Worm (Caenorhabditis elegans) whole organism, L1 larva: ENCODE measurements around the gene sut-1.

ENCODE experiments used
- C16A3.4 ChIP-seq: fragments of 150-350 bp; optimal IDR thresholded peaks from 2 replicates; lab custom pipeline; 2014; ENCODE audit warnings: missing biosample characterization, missing genetic modification characterization
- F16B12.6 ChIP-seq: fragments of 150-350 bp; optimal IDR thresholded peaks from 2 replicates; lab custom pipeline; 2014; ENCODE audit warnings: missing biosample characterization, missing genetic modification characterization
- alr-1 ChIP-seq: fragments of 200-800 bp; sonication (Bioruptor generic); optimal IDR thresholded peaks from 2 replicates; lab custom pipeline; 2018; ENCODE audit warnings: borderline replicate concordance, mild to moderate bottlenecking, missing genetic modification characterization, missing compliant biosample characterization
- aly-2 ChIP-seq: fragments of 150-350 bp; optimal IDR thresholded peaks from 2 replicates; lab custom pipeline; 2014; ENCODE audit warnings: missing biosample characterization, missing genetic modification characterization
- ceh-63 ChIP-seq: fragments of 200-800 bp; sonication (Bioruptor generic); optimal IDR thresholded peaks from 2 replicates; lab custom pipeline; 2018; ENCODE audit warnings: mild to moderate bottlenecking, missing genetic modification characterization, missing compliant biosample characterization
- ceh-8 ChIP-seq: fragments of 200-800 bp; sonication (Bioruptor generic); optimal IDR thresholded peaks from 2 replicates; lab custom pipeline; 2018; ENCODE audit warnings: mild to moderate bottlenecking, missing genetic modification characterization, moderate library complexity, missing compliant biosample characterization
- ceh-82 ChIP-seq, 3 experiments: fragments of 150-350 bp in 1 of 3; sonication (generic microtip) in 2 of 3; optimal IDR thresholded peaks; 2 replicates each; lab custom pipeline; 2014 to 2017; ENCODE audit warnings: missing biosample characterization in 3 of 3, missing genetic modification characterization in 3 of 3
- ceh-88 ChIP-seq: fragments of 200-800 bp; sonication (Bioruptor generic); IDR thresholded peaks from 2 replicates; pipeline ENCODE4 v1.3.6; 2022; ENCODE audit warnings: missing genetic modification characterization, missing compliant biosample characterization
- ces-1 ChIP-seq: fragments of 150-350 bp; optimal IDR thresholded peaks from 2 replicates; lab custom pipeline; 2014; ENCODE audit warnings: missing biosample characterization, missing genetic modification reagents, missing genetic modification characterization
- efl-1 ChIP-seq, 4 experiments: fragments of 150-350 bp; optimal IDR thresholded peaks in 3 of 4; peaks in 1 of 4; 1 replicate in 1 of 4; 2 replicates in 3 of 4; lab custom pipeline; 2014; ENCODE audit warnings: missing biosample characterization in 2 of 4, missing genetic modification characterization in 2 of 4, missing genetic modification reagents in 2 of 4
- egl-27 ChIP-seq, 2 experiments: fragments of 150-350 bp in 1 of 2; sonication (generic microtip); optimal IDR thresholded peaks; 3 replicates each; lab custom pipeline; 2017 to 2018; ENCODE audit warnings: missing biosample characterization in 2 of 2, missing genetic modification characterization in 2 of 2, missing genetic modification reagents in 2 of 2
- elt-2 ChIP-seq: sonication (generic microtip); optimal IDR thresholded peaks from 2 replicates; lab custom pipeline; 2016; ENCODE audit warnings: missing genetic modification characterization, mild to moderate bottlenecking, inconsistent platforms, missing compliant biosample characterization, missing genetic modification reagents
- elt-3 ChIP-seq, 6 experiments: fragments of 150-350 bp in 1 of 6; sonication (generic microtip); optimal IDR thresholded peaks; 2 replicates each; lab custom pipeline; 2017 to 2018; ENCODE audit warnings: missing biosample characterization in 6 of 6, missing genetic modification characterization in 6 of 6, inconsistent platforms in 1 of 6
- fkh-10 ChIP-seq: sonication (generic microtip); optimal IDR thresholded peaks from 2 replicates; lab custom pipeline; 2017; ENCODE audit warnings: missing biosample characterization, missing genetic modification reagents, missing genetic modification characterization
- hlh-4 ChIP-seq: sonication (generic microtip); optimal IDR thresholded peaks from 2 replicates; lab custom pipeline; 2016; ENCODE audit warnings: mild to moderate bottlenecking, missing genetic modification characterization, missing compliant biosample characterization
- hpl-2 ChIP-seq: fragments of 150-350 bp; optimal IDR thresholded peaks from 2 replicates; lab custom pipeline; 2014; ENCODE audit warnings: missing biosample characterization, missing genetic modification reagents, missing genetic modification characterization
- isw-1 ChIP-seq: fragments of 200-800 bp; sonication (Bioruptor generic); IDR thresholded peaks from 2 replicates; pipeline ENCODE4 v1.3.6; 2022; ENCODE audit warnings: missing genetic modification characterization, missing compliant biosample characterization
- jun-1 ChIP-seq: fragments of 150-350 bp; optimal IDR thresholded peaks from 2 replicates; lab custom pipeline; 2014; ENCODE audit warnings: missing biosample characterization, missing genetic modification reagents, missing genetic modification characterization
- lin-13 ChIP-seq: fragments of 150-350 bp; optimal IDR thresholded peaks from 2 replicates; lab custom pipeline; 2014; ENCODE audit warnings: missing biosample characterization, missing genetic modification reagents, missing genetic modification characterization
- lin-35 ChIP-seq, 2 experiments: fragments of 150-350 bp; optimal IDR thresholded peaks; 2 replicates each; lab custom pipeline; 2014; ENCODE audit warnings: missing biosample characterization in 2 of 2, missing genetic modification characterization in 2 of 2, missing genetic modification reagents in 2 of 2
- lin-39 ChIP-seq: fragments of 150-350 bp; optimal IDR thresholded peaks from 2 replicates; lab custom pipeline; 2014; ENCODE audit warnings: missing biosample characterization, missing genetic modification reagents, missing genetic modification characterization
- lsy-2 ChIP-seq, 2 experiments: fragments of 150-350 bp; optimal IDR thresholded peaks; 2 replicates each; lab custom pipeline; 2014; ENCODE audit warnings: missing biosample characterization in 2 of 2, missing genetic modification characterization in 2 of 2
- mdl-1 ChIP-seq, 2 experiments: fragments of 150-350 bp; optimal IDR thresholded peaks; 2 replicates each; lab custom pipeline; 2014 to 2017; ENCODE audit warnings: missing biosample characterization in 2 of 2, missing genetic modification characterization in 2 of 2, inconsistent platforms in 1 of 2
- nhr-11 ChIP-seq: fragments of 150-350 bp; optimal IDR thresholded peaks from 2 replicates; lab custom pipeline; 2014; ENCODE audit warnings: missing biosample characterization, missing genetic modification characterization
- nhr-19 ChIP-seq: fragments of 200-800 bp; sonication (Bioruptor generic); conservative IDR thresholded peaks from 2 replicates; pipeline ENCODE4 v1.3.6; 2022; ENCODE audit warnings: missing genetic modification characterization, missing compliant biosample characterization
- nhr-47 ChIP-seq: sonication (generic microtip); optimal IDR thresholded peaks from 2 replicates; lab custom pipeline; 2016; ENCODE audit warnings: mild to moderate bottlenecking, missing genetic modification characterization, moderate library complexity, missing compliant biosample characterization
- nhr-76 ChIP-seq: sonication (generic microtip); optimal IDR thresholded peaks from 2 replicates; lab custom pipeline; 2017; ENCODE audit warnings: missing biosample characterization, missing genetic modification characterization
- nhr-85 ChIP-seq: sonication (generic microtip); peaks from one replicate; lab custom pipeline; 2016; ENCODE audit warnings: missing genetic modification characterization, inconsistent platforms, missing compliant biosample characterization
- nhr-90 ChIP-seq: sonication (generic microtip); optimal IDR thresholded peaks from 2 replicates; lab custom pipeline; 2016; ENCODE audit warnings: mild to moderate bottlenecking, missing genetic modification characterization, missing compliant biosample characterization; ENCODE audit not compliant: poor library complexity
- pag-3 ChIP-seq: sonication (generic microtip); optimal IDR thresholded peaks from 2 replicates; lab custom pipeline; 2017; ENCODE audit warnings: missing genetic modification characterization, mild to moderate bottlenecking, missing compliant biosample characterization, antibody characterized with exemption, borderline replicate concordance; ENCODE audit not compliant: insufficient read depth
- pqm-1 ChIP-seq: sonication (generic microtip); optimal IDR thresholded peaks from 3 replicates; lab custom pipeline; 2017; ENCODE audit warnings: missing biosample characterization, missing genetic modification characterization
- snpc-4 ChIP-seq: fragments of 150-350 bp; optimal IDR thresholded peaks from 2 replicates; lab custom pipeline; 2014; ENCODE audit warnings: missing biosample characterization, missing genetic modification characterization
- sox-4 ChIP-seq: sonication (generic microtip); optimal IDR thresholded peaks from 2 replicates; lab custom pipeline; 2016; ENCODE audit warnings: missing genetic modification characterization, missing compliant biosample characterization
- sup-37 ChIP-seq: fragments of 200-800 bp; sonication (Bioruptor generic); optimal IDR thresholded peaks from 2 replicates; lab custom pipeline; 2018; ENCODE audit warnings: mild to moderate bottlenecking, missing genetic modification characterization, missing compliant biosample characterization
- tlp-1 ChIP-seq: fragments of 150-350 bp; optimal IDR thresholded peaks from 2 replicates; lab custom pipeline; 2014; ENCODE audit warnings: missing biosample characterization, missing genetic modification characterization
- unc-130 ChIP-seq: fragments of 150-350 bp; optimal IDR thresholded peaks from 2 replicates; lab custom pipeline; 2017; ENCODE audit warnings: missing biosample characterization, missing genetic modification characterization, inconsistent platforms
- unc-62 ChIP-seq: fragments of 150-350 bp; optimal IDR thresholded peaks from 2 replicates; lab custom pipeline; 2014; ENCODE audit warnings: missing biosample characterization, missing genetic modification reagents, missing genetic modification characterization
- xbp-1 ChIP-seq: sonication (generic microtip); optimal IDR thresholded peaks from 2 replicates; lab custom pipeline; 2016; ENCODE audit warnings: missing genetic modification characterization, missing compliant biosample characterization
- zag-1 ChIP-seq: fragments of 150-350 bp; optimal IDR thresholded peaks from 2 replicates; lab custom pipeline; 2014; ENCODE audit warnings: missing biosample characterization, missing genetic modification characterization
- zip-4 ChIP-seq: fragments of 200-800 bp; sonication (Bioruptor generic); optimal IDR thresholded peaks from 2 replicates; lab custom pipeline; 2018; ENCODE audit warnings: mild to moderate bottlenecking, missing genetic modification characterization, moderate library complexity, missing compliant biosample characterization

The sut-1 gene

DNA sequence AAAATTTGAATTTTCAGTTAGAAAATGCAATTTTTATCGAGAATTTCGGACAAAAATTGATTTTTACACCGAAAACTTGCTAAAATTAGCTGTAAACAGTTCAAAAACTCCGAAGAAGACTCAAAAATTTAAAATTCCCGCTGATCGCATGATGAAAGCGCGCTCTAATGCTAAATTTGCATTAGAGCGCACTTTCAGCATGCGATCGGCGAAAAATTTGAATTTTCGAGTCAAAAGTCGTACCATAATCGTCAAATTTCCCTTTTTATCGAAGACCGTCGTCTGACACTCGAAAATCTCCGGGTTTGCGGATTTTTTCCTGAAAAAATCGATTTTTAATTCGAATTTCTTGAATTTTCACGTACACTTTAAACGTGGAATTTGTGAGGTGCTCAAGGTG is 10.2 kb upstream of the sut-1 start:
- TF ChIP-seq efl-1 (optimal IDR thresholded peaks at IDR 0.05; lab: Kevin White, UChicago) (no peak), efl-1 (GFP tag; optimal IDR thresholded peaks at IDR 0.05 in 1 of 2; lab: Kevin White, UChicago) (peak in 1 of 2 experiments; percentile 49), pag-3 (tag; lab: Kevin White, UChicago) (no peak)

DNA sequence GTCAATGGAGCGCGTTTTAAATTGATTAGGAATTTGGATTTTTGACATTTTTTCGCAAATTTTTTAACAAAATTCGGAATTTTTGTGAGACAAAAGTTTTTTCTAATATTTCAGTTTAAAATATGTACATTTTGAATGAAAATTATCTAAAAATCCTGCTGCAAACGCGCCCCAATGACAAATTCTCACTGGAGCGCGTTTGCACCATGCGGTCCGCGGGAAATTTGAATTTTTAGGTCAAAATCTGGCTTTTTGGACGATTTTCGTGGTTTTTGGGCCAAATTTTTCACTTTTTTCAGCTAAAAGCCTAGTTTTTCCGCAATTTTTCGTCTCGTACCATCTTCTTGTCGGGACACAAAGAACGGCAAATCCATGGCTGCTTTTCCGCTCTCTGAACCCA is 9.7 kb upstream of the sut-1 start:
- TF ChIP-seq nhr-76 (no peak), hlh-4 (no peak), ceh-82 (tag; optimal IDR thresholded peaks at IDR 0.05; lab: Kevin White, UChicago) (no peak), lin-35 (GFP tag; optimal IDR thresholded peaks at IDR 0.05; lab: Kevin White, UChicago) (no peak), nhr-90 (tag; lab: Kevin White, UChicago) (no peak)

DNA sequence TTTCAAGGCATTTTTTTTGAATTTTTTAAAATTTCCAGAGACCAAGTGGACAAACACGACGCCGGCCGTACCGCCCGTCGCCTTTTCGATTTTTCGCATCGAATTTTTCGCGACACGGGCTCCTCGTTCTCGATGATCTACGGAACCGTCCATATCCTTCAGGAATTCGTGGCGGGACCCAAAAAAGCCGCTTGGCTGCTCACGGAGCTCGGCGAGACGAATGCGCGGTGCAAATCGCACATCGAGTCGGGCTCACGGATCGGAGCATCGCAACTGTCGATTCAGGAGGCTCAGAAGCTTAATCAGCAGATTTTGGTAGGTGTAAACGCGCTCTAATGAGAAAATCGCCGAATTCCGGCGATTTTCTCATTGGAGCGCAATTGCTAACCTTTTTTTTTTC is 8.8 kb upstream of the sut-1 start:
- TF ChIP-seq jun-1 (tag; lab: Kevin White, UChicago) (no peak), aly-2 (tag; lab: Kevin White, UChicago) (no peak), fkh-10 (GFP tag; lab: Kevin White, UChicago) (no peak), ceh-8 (GFP tag; lab: Kevin White, UChicago) (no peak), snpc-4 (tag; lab: Kevin White, UChicago) (no peak), nhr-11 (tag; lab: Kevin White, UChicago) (no peak), egl-27 (tag; optimal IDR thresholded peaks at IDR 0.05; lab: Kevin White, UChicago) (no peak), lin-13 (GFP tag; lab: Kevin White, UChicago) (no peak), zip-4 (GFP tag; lab: Kevin White, UChicago) (no peak), lsy-2 (tag; optimal IDR thresholded peaks at IDR 0.05; lab: Kevin White, UChicago) (no peak), lin-39 (no peak)
- TF ChIP-seq, all 84 proteins: peak for 0

DNA sequence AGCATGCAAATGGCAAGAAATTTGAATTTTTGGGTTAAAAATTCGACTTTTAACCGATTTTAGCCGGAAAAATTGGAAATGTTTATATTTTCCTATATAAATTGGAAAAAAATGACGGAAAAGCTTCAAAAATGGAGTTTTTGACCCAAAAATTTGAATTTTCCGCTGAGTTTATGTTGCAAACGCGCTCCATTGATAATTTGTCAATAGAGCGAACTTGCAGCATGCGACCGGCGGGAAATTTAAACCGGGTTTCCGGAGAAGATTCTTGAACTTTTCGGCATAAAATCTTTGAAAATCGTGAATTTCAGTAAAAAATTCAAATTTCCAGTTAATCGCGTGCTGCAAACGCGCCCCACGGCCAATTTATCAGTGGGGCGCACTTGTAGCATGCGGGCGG is 8.3 kb upstream of the sut-1 start:
- TF ChIP-seq snpc-4 (tag; lab: Kevin White, UChicago) (no peak), lin-13 (GFP tag; lab: Kevin White, UChicago) (no peak), zag-1 (tag; lab: Kevin White, UChicago) (no peak), isw-1 (GFP tag; lab: Robert Waterston, UW) (no peak), lsy-2 (tag; optimal IDR thresholded peaks at IDR 0.05; lab: Kevin White, UChicago) (no peak), nhr-19 (GFP tag; lab: Robert Waterston, UW) (no peak), nhr-85 (no peak), mdl-1 (tag; optimal IDR thresholded peaks at IDR 0.05; lab: Kevin White, UChicago) (no peak)

DNA sequence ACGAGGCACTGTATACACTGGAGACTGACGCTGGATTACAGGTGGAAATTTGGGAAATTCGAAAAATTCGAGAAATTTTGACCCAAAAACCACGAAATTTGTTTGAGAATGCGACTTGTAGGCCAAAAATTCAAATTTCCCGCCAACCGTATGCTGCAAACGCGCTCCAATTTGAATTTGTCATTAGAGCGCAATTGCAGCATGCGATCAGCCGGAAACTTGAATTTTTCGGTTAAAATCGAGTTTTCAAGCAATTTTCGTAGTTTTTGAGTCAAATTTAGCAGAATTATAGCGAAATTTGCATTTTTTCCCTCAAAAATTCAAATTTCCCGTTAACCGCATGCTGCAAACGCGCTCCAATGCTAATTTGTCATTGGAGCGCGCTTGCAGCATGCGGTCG is 7.2 kb upstream of the sut-1 start:
- TF ChIP-seq nhr-85 (peak; percentile 9), mdl-1 (tag; optimal IDR thresholded peaks at IDR 0.05; lab: Kevin White, UChicago) (no peak)
- TF ChIP-seq, all 84 proteins: peak for 1

DNA sequence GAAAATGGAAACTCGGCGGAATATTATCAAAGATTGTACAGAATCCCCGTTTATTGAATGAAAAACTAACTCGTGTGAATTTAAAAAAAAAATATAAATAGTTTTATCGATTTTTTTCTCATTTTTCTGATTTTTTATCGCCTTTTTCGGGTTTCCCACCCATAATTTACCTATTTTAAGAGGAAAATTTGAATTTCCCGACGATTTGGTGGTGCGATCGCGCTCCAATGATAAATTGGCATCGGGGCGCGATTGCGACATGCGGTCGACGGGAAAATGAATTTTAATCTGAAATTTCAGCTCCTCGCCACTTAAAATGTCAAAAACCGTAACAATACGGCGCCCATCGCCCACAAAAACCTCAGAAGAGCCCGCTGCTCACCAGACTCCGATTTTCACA is 4.6 kb upstream of the sut-1 start, which contains the start of gene taf-6.1:
Gene taf-6.1, plus strand, starts transcription at position 301 of the 400 bp plus-strand sequence.
- TF ChIP-seq lsy-2 (tag; optimal IDR thresholded peaks at IDR 0.05; lab: Kevin White, UChicago) (no peak), ceh-88 (GFP tag; lab: Robert Waterston, UW) (no peak), sox-4 (tag; lab: Kevin White, UChicago) (no peak)

DNA sequence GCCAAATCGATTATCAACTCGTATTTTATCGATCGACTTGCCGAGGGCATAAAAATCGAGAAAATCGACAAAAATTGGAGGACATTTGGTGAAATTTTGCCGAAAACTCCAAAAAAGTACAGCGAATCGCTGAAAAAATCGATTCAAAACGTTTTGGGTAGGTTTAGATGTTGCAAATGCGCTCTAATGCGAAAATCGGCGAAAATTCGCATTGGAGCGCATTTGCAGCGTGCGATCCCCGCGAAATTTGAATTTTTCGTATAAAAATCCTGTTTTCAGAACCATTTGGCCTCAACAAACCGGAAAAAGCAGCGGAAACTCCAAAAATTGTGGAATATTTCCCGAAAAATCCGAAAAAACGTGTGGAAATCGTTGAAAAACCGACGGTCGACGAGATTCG is 3.4 kb upstream of the sut-1 start:
- TF ChIP-seq pqm-1 (no peak), fkh-10 (GFP tag; lab: Kevin White, UChicago) (no peak), alr-1 (tag; lab: Kevin White, UChicago) (no peak), sup-37 (GFP tag; lab: Kevin White, UChicago) (no peak), tlp-1 (tag; lab: Kevin White, UChicago) (no peak), C16A3.4 (tag; lab: Kevin White, UChicago) (no peak), ceh-63 (GFP tag; lab: Kevin White, UChicago) (no peak), F16B12.6 (tag; lab: Kevin White, UChicago) (no peak), elt-3 (tag; optimal IDR thresholded peaks at IDR 0.05; lab: Kevin White, UChicago) (no peak), unc-62 (GFP tag; lab: Kevin White, UChicago) (no peak), elt-2 (tag; lab: Kevin White, UChicago) (no peak), nhr-47 (tag; lab: Kevin White, UChicago) (no peak), isw-1 (GFP tag; lab: Robert Waterston, UW) (no peak), ces-1 (GFP tag; lab: Kevin White, UChicago) (no peak), hpl-2 (GFP tag; lab: Kevin White, UChicago) (no peak), nhr-90 (tag; lab: Kevin White, UChicago) (no peak), unc-130 (tag; lab: Kevin White, UChicago) (no peak), xbp-1 (tag; lab: Kevin White, UChicago) (no peak)
